Fruit fly (Drosophila melanogaster) whole organism, embryonic: Measurements from ENCODE around the gene Gr93a.

ENCODE experiments used
- B-H1 ChIP-seq: fragments of 200-800 bp; sonication (Bioruptor generic); IDR thresholded peaks from 3 replicates; pipeline ENCODE4 v1.3.6; 2022; ENCODE audit warnings: missing biosample characterization, missing genetic modification characterization
- BEAF-32 ChIP-seq: fragments of 200-800 bp; sonication (Bioruptor generic); optimal IDR thresholded peaks from 3 replicates; lab custom pipeline; 2017; ENCODE audit warnings: missing biosample characterization, missing genetic modification characterization, mild to moderate bottlenecking, moderate library complexity, missing genetic modification reagents
- C15 ChIP-seq: fragments of 200-800 bp; sonication (Bioruptor generic); IDR thresholded peaks from 3 replicates; pipeline ENCODE4 v1.3.6; 2022; ENCODE audit warnings: missing biosample characterization, missing genetic modification characterization
- CG10366 ChIP-seq: fragments of 200-800 bp; sonication (Bioruptor generic); IDR thresholded peaks from 2 replicates; pipeline ENCODE4 v1.3.6; 2022; ENCODE audit warnings: missing biosample characterization, missing genetic modification characterization
- CG10979 ChIP-seq: fragments of 200-800 bp; sonication (Bioruptor generic); optimal IDR thresholded peaks from 2 replicates; lab custom pipeline; 2018; ENCODE audit warnings: missing biosample characterization, mild to moderate bottlenecking, missing genetic modification characterization, moderate library complexity
- CG12104 ChIP-seq: fragments of 200-800 bp; sonication (Bioruptor generic); optimal IDR thresholded peaks from 3 replicates; lab custom pipeline; 2016; ENCODE audit warnings: missing biosample characterization, missing genetic modification characterization
- CG14050 ChIP-seq: fragments of 200-800 bp; sonication (Bioruptor generic); IDR thresholded peaks from 3 replicates; pipeline ENCODE4 v1.3.6; 2022; ENCODE audit warnings: missing biosample characterization, missing genetic modification characterization
- CG16815 ChIP-seq: fragments of 200-800 bp; sonication (Bioruptor generic); optimal IDR thresholded peaks from 3 replicates; lab custom pipeline; 2017; ENCODE audit warnings: missing biosample characterization, mild to moderate bottlenecking, missing genetic modification characterization
- CG17361 ChIP-seq: fragments of 200-800 bp; sonication (Bioruptor generic); IDR thresholded peaks from 3 replicates; pipeline ENCODE4 v1.3.6; 2022; ENCODE audit warnings: missing biosample characterization, missing genetic modification characterization
- CG17385 ChIP-seq: fragments of 200-800 bp; sonication (Bioruptor generic); optimal IDR thresholded peaks from 3 replicates; lab custom pipeline; 2018; ENCODE audit warnings: missing biosample characterization, mild to moderate bottlenecking, missing genetic modification characterization
- CG1832 ChIP-seq: fragments of 200-800 bp; sonication (Bioruptor generic); optimal IDR thresholded peaks from 2 replicates; lab custom pipeline; 2017; ENCODE audit warnings: missing biosample characterization, mild to moderate bottlenecking, missing genetic modification characterization, inconsistent platforms
- CG18619 ChIP-seq: fragments of 200-800 bp; sonication (Bioruptor generic); optimal IDR thresholded peaks from 3 replicates; lab custom pipeline; 2017; ENCODE audit warnings: missing biosample characterization, mild to moderate bottlenecking, missing genetic modification characterization
- CG34376 ChIP-seq: fragments of 200-800 bp; sonication (Bioruptor generic); optimal IDR thresholded peaks from 2 replicates; lab custom pipeline; 2018; ENCODE audit warnings: missing biosample characterization, mild to moderate bottlenecking, missing genetic modification characterization
- CG4404 ChIP-seq: fragments of 200-800 bp; sonication (Bioruptor generic); IDR thresholded peaks from 2 replicates; pipeline ENCODE4 v1.3.6; 2022; ENCODE audit warnings: missing biosample characterization, missing genetic modification characterization
- CG5245 ChIP-seq: fragments of 200-800 bp; sonication (Bioruptor generic); optimal IDR thresholded peaks from 3 replicates; lab custom pipeline; 2016; ENCODE audit warnings: missing biosample characterization, missing genetic modification characterization
- CG7786 ChIP-seq: fragments of 200-800 bp; sonication (Bioruptor generic); optimal IDR thresholded peaks from 2 replicates; lab custom pipeline; 2016; ENCODE audit warnings: missing biosample characterization, missing genetic modification characterization
- CG8089 ChIP-seq: fragments of 200-800 bp; sonication (Bioruptor generic); optimal IDR thresholded peaks from 3 replicates; lab custom pipeline; 2016; ENCODE audit warnings: missing biosample characterization, missing genetic modification characterization
- CG8290 ChIP-seq, 3 experiments: fragments of 200-800 bp; sonication (Bioruptor generic); optimal IDR thresholded peaks; 2 replicates each; lab custom pipeline; 2016 to 2019; ENCODE audit warnings: missing biosample characterization in 3 of 3, missing genetic modification characterization in 3 of 3, mild to moderate bottlenecking in 2 of 3, moderate library complexity in 1 of 3
- CoRest ChIP-seq: fragments of 200-800 bp; sonication (Bioruptor generic); optimal IDR thresholded peaks from 3 replicates; lab custom pipeline; 2018; ENCODE audit warnings: missing biosample characterization, mild to moderate bottlenecking, missing genetic modification characterization, moderate library complexity
- Hr51 ChIP-seq, 2 experiments: fragments of 200-800 bp; sonication (Bioruptor generic); optimal IDR thresholded peaks; 2 replicates in 1 of 2; 3 replicates in 1 of 2; lab custom pipeline; 2016 to 2018; ENCODE audit warnings: missing biosample characterization in 2 of 2, missing genetic modification characterization in 2 of 2, mild to moderate bottlenecking in 1 of 2, moderate library complexity in 1 of 2
- Nf-YB ChIP-seq: fragments of 200-800 bp; sonication (Bioruptor generic); optimal IDR thresholded peaks from 3 replicates; lab custom pipeline; 2019; ENCODE audit warnings: missing biosample characterization, mild to moderate bottlenecking, missing genetic modification characterization, moderate library complexity
- Oaz ChIP-seq: fragments of 200-800 bp; sonication (Bioruptor generic); IDR thresholded peaks from 2 replicates; pipeline ENCODE4 v1.3.6; 2022; ENCODE audit warnings: missing biosample characterization, missing genetic modification characterization
- Optix ChIP-seq: fragments of 200-800 bp; sonication (Bioruptor generic); IDR thresholded peaks from 3 replicates; pipeline ENCODE4 v1.3.6; 2022; ENCODE audit warnings: missing biosample characterization, missing genetic modification characterization
- Pdp1 ChIP-seq, 2 experiments: fragments of 200-800 bp; sonication (Bioruptor generic); optimal IDR thresholded peaks; 3 replicates each; lab custom pipeline; 2016; ENCODE audit warnings: missing biosample characterization in 2 of 2, missing genetic modification characterization in 2 of 2, mild to moderate bottlenecking in 1 of 2, moderate library complexity in 1 of 2
- Sox102F ChIP-seq: fragments of 200-800 bp; sonication (Bioruptor generic); optimal IDR thresholded peaks from 2 replicates; lab custom pipeline; 2018; ENCODE audit warnings: missing biosample characterization, mild to moderate bottlenecking, missing genetic modification characterization, moderate library complexity
- Tbp ChIP-seq: fragments of >200 bp; optimal IDR thresholded peaks from 2 replicates; lab custom pipeline; 2018; ENCODE audit warnings: missing biosample characterization, missing genetic modification characterization
- amos ChIP-seq: fragments of 200-800 bp; sonication (Bioruptor generic); IDR thresholded peaks from 2 replicates; pipeline ENCODE4 v1.3.6; 2022; ENCODE audit warnings: missing biosample characterization, missing genetic modification characterization; ENCODE audit not compliant: partially characterized antibody
- bab2 ChIP-seq: fragments of 200-800 bp; sonication (Bioruptor generic); optimal IDR thresholded peaks from 2 replicates; lab custom pipeline; 2016; ENCODE audit warnings: missing biosample characterization, missing genetic modification characterization
- dmrt99B ChIP-seq: fragments of 200-800 bp; sonication (Bioruptor generic); optimal IDR thresholded peaks from 2 replicates; lab custom pipeline; 2018; ENCODE audit warnings: missing biosample characterization, mild to moderate bottlenecking, missing genetic modification characterization, moderate library complexity
- dpn ChIP-seq, 2 experiments: fragments of 200-800 bp; sonication (Bioruptor generic); optimal IDR thresholded peaks; 3 replicates each; lab custom pipeline; 2016; ENCODE audit warnings: missing biosample characterization in 2 of 2, missing genetic modification characterization in 2 of 2
- exex ChIP-seq: fragments of 200-800 bp; sonication (Bioruptor generic); optimal IDR thresholded peaks from 4 replicates; lab custom pipeline; 2018; ENCODE audit warnings: missing biosample characterization, mild to moderate bottlenecking, missing genetic modification characterization, moderate library complexity
- gce ChIP-seq: fragments of 200-800 bp; sonication (Bioruptor generic); IDR thresholded peaks from 3 replicates; pipeline ENCODE4 v1.3.6; 2022; ENCODE audit warnings: missing biosample characterization, missing genetic modification characterization
- gcm ChIP-seq: fragments of 200-800 bp; sonication (Bioruptor generic); optimal IDR thresholded peaks from 2 replicates; lab custom pipeline; 2019; ENCODE audit warnings: missing biosample characterization, mild to moderate bottlenecking, missing genetic modification characterization, moderate library complexity
- klu ChIP-seq: fragments of 200-800 bp; sonication (Bioruptor generic); IDR thresholded peaks from 2 replicates; pipeline ENCODE4 v1.3.6; 2022; ENCODE audit warnings: missing biosample characterization, missing genetic modification characterization
- lmd ChIP-seq: fragments of 200-800 bp; sonication (Bioruptor generic); IDR thresholded peaks from 2 replicates; pipeline ENCODE4 v1.3.6; 2022; ENCODE audit warnings: missing biosample characterization, missing genetic modification characterization
- org-1 ChIP-seq: fragments of 200-800 bp; sonication (Bioruptor generic); optimal IDR thresholded peaks from 2 replicates; lab custom pipeline; 2017; ENCODE audit warnings: missing biosample characterization, missing genetic modification characterization
- rib ChIP-seq: fragments of 200-800 bp; sonication (Bioruptor generic); IDR thresholded peaks from 2 replicates; pipeline ENCODE4 v1.3.6; 2022; ENCODE audit warnings: missing biosample characterization, missing genetic modification characterization
- sd ChIP-seq: fragments of 200-800 bp; sonication (Bioruptor generic); optimal IDR thresholded peaks from 3 replicates; lab custom pipeline; 2018; ENCODE audit warnings: missing biosample characterization, mild to moderate bottlenecking, missing genetic modification characterization, moderate library complexity
- sisA ChIP-seq: fragments of 200-800 bp; sonication (Bioruptor generic); IDR thresholded peaks from 2 replicates; pipeline ENCODE4 v1.3.6; 2022; ENCODE audit warnings: missing biosample characterization, missing genetic modification characterization
- slp2 ChIP-seq: fragments of 200-800 bp; sonication (Bioruptor generic); optimal IDR thresholded peaks from 2 replicates; lab custom pipeline; 2016; ENCODE audit warnings: missing biosample characterization, missing genetic modification characterization
- sqz ChIP-seq: fragments of 200-800 bp; sonication (Bioruptor generic); optimal IDR thresholded peaks from 3 replicates; lab custom pipeline; 2018; ENCODE audit warnings: missing biosample characterization, mild to moderate bottlenecking, missing genetic modification characterization
- sr ChIP-seq: fragments of 200-800 bp; sonication (Bioruptor generic); IDR thresholded peaks from 3 replicates; pipeline ENCODE4 v1.3.6; 2022; ENCODE audit warnings: missing biosample characterization, missing genetic modification characterization
- stwl ChIP-seq: fragments of 200-800 bp; sonication (Bioruptor generic); optimal IDR thresholded peaks from 3 replicates; lab custom pipeline; 2018; ENCODE audit warnings: missing biosample characterization, mild to moderate bottlenecking, missing genetic modification characterization, moderate library complexity
- tap ChIP-seq: fragments of 200-800 bp; optimal IDR thresholded peaks from 3 replicates; lab custom pipeline; 2019; ENCODE audit warnings: missing biosample characterization, mild to moderate bottlenecking, missing genetic modification characterization, moderate library complexity
- tna ChIP-seq: fragments of 200-800 bp; sonication (Bioruptor generic); IDR thresholded peaks from 2 replicates; pipeline ENCODE4 v1.3.6; 2022; ENCODE audit warnings: missing biosample characterization, missing genetic modification characterization; ENCODE audit not compliant: partially characterized antibody
- tup ChIP-seq: fragments of 200-800 bp; sonication (Bioruptor generic); optimal IDR thresholded peaks from 2 replicates; lab custom pipeline; 2016; ENCODE audit warnings: missing biosample characterization, mild to moderate bottlenecking, missing genetic modification characterization, moderate library complexity
- usp ChIP-seq: fragments of >200 bp; optimal IDR thresholded peaks from 2 replicates; lab custom pipeline; 2017; ENCODE audit warnings: missing biosample characterization, missing genetic modification characterization
- wor ChIP-seq: fragments of 200-800 bp; sonication (Bioruptor generic); IDR thresholded peaks from 2 replicates; pipeline ENCODE4 v1.3.6; 2022; ENCODE audit warnings: missing biosample characterization, missing genetic modification characterization
- zen2 ChIP-seq: fragments of 200-800 bp; sonication (Bioruptor generic); IDR thresholded peaks from 3 replicates; pipeline ENCODE4 v1.3.6; 2022; ENCODE audit warnings: missing biosample characterization, missing genetic modification characterization; ENCODE audit not compliant: partially characterized antibody

The Gr93a gene

DNA sequence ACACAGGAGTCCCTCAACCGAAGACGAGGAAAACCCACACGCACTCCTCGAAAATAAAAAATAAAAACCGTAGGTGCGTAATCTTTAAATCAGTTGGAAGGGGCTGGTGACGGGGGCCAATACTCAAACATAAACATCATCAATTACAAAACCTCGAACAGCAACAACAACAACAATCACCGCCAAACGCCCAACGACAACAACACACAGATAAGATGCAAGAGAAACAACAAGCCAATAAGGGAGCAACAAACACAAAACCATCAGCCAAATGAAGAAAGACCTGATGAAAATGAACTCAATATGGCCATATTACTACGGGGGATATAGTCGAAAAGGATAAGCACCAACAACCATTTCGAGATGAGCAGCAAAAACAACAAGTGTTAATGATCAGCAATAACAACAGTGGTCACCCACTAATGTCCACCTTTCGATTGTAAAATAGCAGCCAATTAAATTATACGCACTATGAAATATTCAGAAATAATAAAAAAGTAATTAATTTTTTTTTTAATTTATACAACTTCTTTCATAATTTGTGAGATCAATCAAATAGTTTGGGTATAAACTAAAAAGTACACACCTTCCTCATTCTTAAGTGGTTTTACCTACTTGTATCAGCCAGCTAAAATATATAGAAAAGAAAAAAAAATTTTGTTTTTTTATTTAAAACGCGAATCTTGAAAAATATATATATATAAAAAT lies 8.4 kb upstream of the Gr93a start (continued):
- no peak for TF ChIP-seq org-1 (GFP tag; lab: Kevin White, UChicago)
- no peak for TF ChIP-seq CG8089 (GFP tag; lab: Kevin White, UChicago)
- no peak for TF ChIP-seq bab2 (GFP tag; lab: Kevin White, UChicago)
- no peak for TF ChIP-seq CG5245 (GFP tag; lab: Kevin White, UChicago)
- TF ChIP-seq Hr51 (GFP tag; optimal IDR thresholded peaks at IDR 0.05; lab: Kevin White, UChicago), result peak in 1 of 2 experiments; percentile 41
- TF ChIP-seq tna (GFP tag; lab: Robert Waterston, UW), result peak; percentile 17; the same call in 1 of the 2 replicates
- no peak for TF ChIP-seq C15 (GFP tag; lab: Robert Waterston, UW)
- no peak for TF ChIP-seq zen2 (GFP tag; lab: Robert Waterston, UW)
- peak; percentile 37 for TF ChIP-seq sqz (GFP tag; lab: Kevin White, UChicago)
- no peak for TF ChIP-seq lmd
- TF ChIP-seq sd (tag; lab: Kevin White, UChicago), result no peak
- TF ChIP-seq CG14050 (GFP tag; lab: Robert Waterston, UW), result no peak
- TF ChIP-seq gcm (GFP tag; lab: Kevin White, UChicago), result peak; percentile 13
- peak; percentile 62; the same call in 2 of the 3 replicates for TF ChIP-seq CG17361 (GFP tag; lab: Robert Waterston, UW)
- TF ChIP-seq CG8290 (GFP tag; optimal IDR thresholded peaks at IDR 0.05; lab: Kevin White, UChicago), result no peak
- no peak for TF ChIP-seq CG8290 (tag; optimal IDR thresholded peaks at IDR 0.05; lab: Kevin White, UChicago)
- no peak for TF ChIP-seq amos (GFP tag; lab: Robert Waterston, UW)
- no peak for TF ChIP-seq CG16815 (GFP tag; lab: Kevin White, UChicago)
- peak; percentile 6 for TF ChIP-seq CG12104 (GFP tag; lab: Kevin White, UChicago)
- peak; percentile 6 for TF ChIP-seq CG17385 (GFP tag; lab: Kevin White, UChicago)
- no peak for TF ChIP-seq dpn (GFP tag; optimal IDR thresholded peaks at IDR 0.05; lab: Kevin White, UChicago)
- TF ChIP-seq Sox102F, result peak; percentile 10
- TF ChIP-seq usp (GFP tag; lab: Kevin White, UChicago), result no peak
- TF ChIP-seq klu (GFP tag; lab: Robert Waterston, UW), result peak; percentile 14; the same call in 1 of the 2 replicates
- TF ChIP-seq CG1832 (GFP tag; lab: Kevin White, UChicago), result no peak
- TF ChIP-seq stwl (tag; lab: Kevin White, UChicago), result peak; percentile 3
- peak; percentile 40 for TF ChIP-seq dmrt99B (tag; lab: Kevin White, UChicago)
- TF ChIP-seq slp2 (GFP tag; lab: Kevin White, UChicago), result no peak
- peak; percentile 70 for TF ChIP-seq CG10979 (tag; lab: Kevin White, UChicago)
- TF ChIP-seq CG34376 (GFP tag; lab: Kevin White, UChicago), result no peak
- no peak for TF ChIP-seq Tbp
- TF ChIP-seq Oaz (GFP tag; lab: Robert Waterston, UW), result no peak
- peak; percentile 21 for TF ChIP-seq CoRest (tag; lab: Kevin White, UChicago)
- TF ChIP-seq gce (GFP tag; lab: Robert Waterston, UW), result no peak
- no peak for TF ChIP-seq BEAF-32
- TF ChIP-seq CG18619 (GFP tag; lab: Kevin White, UChicago), result peak; percentile 6
- no peak for TF ChIP-seq wor (GFP tag; lab: Robert Waterston, UW)
- TF ChIP-seq CG4404 (GFP tag; lab: Robert Waterston, UW), result peak; percentile 51
- TF ChIP-seq rib (GFP tag; lab: Robert Waterston, UW), result no peak
- TF ChIP-seq CG10366, result no peak
- peak; percentile 21; the same call in 1 of the 2 replicates for TF ChIP-seq sisA (GFP tag; lab: Robert Waterston, UW)
- peak in 1 of 2 experiments; percentile 4 for TF ChIP-seq Pdp1 (GFP tag; optimal IDR thresholded peaks at IDR 0.05; lab: Kevin White, UChicago)
- TF ChIP-seq tap (tag; lab: Kevin White, UChicago), result peak; percentile 47
- peak; percentile 19 for TF ChIP-seq Nf-YB (GFP tag; lab: Kevin White, UChicago)
- peak; percentile 45; the same call in 1 of the 3 replicates for TF ChIP-seq sr
- TF ChIP-seq B-H1 (GFP tag; lab: Robert Waterston, UW), result 0 out of 3 replicates have a peak, but pooled peaks have one; percentile 13
- no peak for TF ChIP-seq tup (GFP tag; lab: Kevin White, UChicago)
- TF ChIP-seq CG7786 (GFP tag; lab: Kevin White, UChicago), result no peak
- no peak for TF ChIP-seq Optix (GFP tag; lab: Robert Waterston, UW)
- TF ChIP-seq exex (tag; lab: Kevin White, UChicago), result peak; percentile 18
